Fruit fly (Drosophila melanogaster) whole organism, embryonic: ENCODE data around the gene Mocs1.

Experiments used
- Bdp1 ChIP-seq: fragments of 200-800 bp; sonication (Bioruptor generic); optimal IDR thresholded peaks from 3 replicates; lab custom pipeline; 2016; ENCODE audit warnings: missing biosample characterization, missing genetic modification characterization
- BtbVII ChIP-seq: fragments of 200-800 bp; sonication (Bioruptor generic); optimal IDR thresholded peaks from 3 replicates; lab custom pipeline; 2017; ENCODE audit warnings: missing biosample characterization, mild to moderate bottlenecking, missing genetic modification characterization
- CG10274 ChIP-seq: fragments of 200-800 bp; sonication (Bioruptor generic); optimal IDR thresholded peaks from 3 replicates; lab custom pipeline; 2017; ENCODE audit warnings: missing biosample characterization, mild to moderate bottlenecking, missing genetic modification characterization
- CG10462 ChIP-seq: fragments of 200-800 bp; sonication (Bioruptor generic); optimal IDR thresholded peaks from 2 replicates; lab custom pipeline; 2016; ENCODE audit warnings: missing biosample characterization, missing genetic modification characterization
- CG12155 ChIP-seq: fragments of 200-800 bp; sonication (Bioruptor generic); optimal IDR thresholded peaks from 3 replicates; lab custom pipeline; 2016; ENCODE audit warnings: missing biosample characterization, missing genetic modification characterization
- CG12219 ChIP-seq: fragments of 200-800 bp; sonication (Bioruptor generic); optimal IDR thresholded peaks from 3 replicates; lab custom pipeline; 2018; ENCODE audit warnings: missing biosample characterization, mild to moderate bottlenecking, missing genetic modification characterization
- CG14441 ChIP-seq: fragments of 200-800 bp; sonication (Bioruptor generic); IDR thresholded peaks from 2 replicates; pipeline ENCODE4 v1.3.6; 2022; ENCODE audit warnings: missing biosample characterization, missing genetic modification characterization
- CG14965 ChIP-seq: fragments of 200-800 bp; sonication (Bioruptor generic); optimal IDR thresholded peaks from 2 replicates; lab custom pipeline; 2016; ENCODE audit warnings: missing biosample characterization, missing genetic modification characterization, borderline replicate concordance
- CG15269 ChIP-seq: fragments of 200-800 bp; sonication (Bioruptor generic); optimal IDR thresholded peaks from 2 replicates; lab custom pipeline; 2018; ENCODE audit warnings: missing biosample characterization, mild to moderate bottlenecking, missing genetic modification characterization, moderate library complexity
- CG15514 ChIP-seq: fragments of 200-800 bp; sonication (Bioruptor generic); optimal IDR thresholded peaks from 3 replicates; lab custom pipeline; 2017; ENCODE audit warnings: missing biosample characterization, missing genetic modification characterization, mild to moderate bottlenecking, moderate library complexity, missing genetic modification reagents
- CG1603 ChIP-seq: fragments of 200-800 bp; sonication (Bioruptor generic); optimal IDR thresholded peaks from 2 replicates; lab custom pipeline; 2019; ENCODE audit warnings: missing biosample characterization, mild to moderate bottlenecking, missing genetic modification characterization, moderate library complexity
- CG17361 ChIP-seq: fragments of 200-800 bp; sonication (Bioruptor generic); IDR thresholded peaks from 3 replicates; pipeline ENCODE4 v1.3.6; 2022; ENCODE audit warnings: missing biosample characterization, missing genetic modification characterization
- CG18011 ChIP-seq: fragments of 200-800 bp; sonication (Bioruptor generic); optimal IDR thresholded peaks from 2 replicates; lab custom pipeline; 2017; ENCODE audit warnings: missing biosample characterization, missing genetic modification characterization, mild to moderate bottlenecking, moderate library complexity, missing genotype
- CG2875 ChIP-seq: fragments of 200-800 bp; sonication (Bioruptor generic); optimal IDR thresholded peaks from 2 replicates; lab custom pipeline; 2017; ENCODE audit warnings: missing biosample characterization, mild to moderate bottlenecking, missing genetic modification characterization, missing genetic modification reagents
- CG33557 ChIP-seq: fragments of 200-800 bp; sonication (Bioruptor generic); optimal IDR thresholded peaks from 2 replicates; lab custom pipeline; 2019; ENCODE audit warnings: missing biosample characterization, mild to moderate bottlenecking, missing genetic modification characterization, moderate library complexity
- CG42726 ChIP-seq: fragments of 200-800 bp; sonication (Bioruptor generic); IDR thresholded peaks from 2 replicates; pipeline ENCODE4 v1.3.6; 2022; ENCODE audit warnings: missing biosample characterization, missing genetic modification characterization; ENCODE audit not compliant: partially characterized antibody
- CG4424 ChIP-seq: fragments of 200-800 bp; sonication (Bioruptor generic); optimal IDR thresholded peaks from 3 replicates; lab custom pipeline; 2016; ENCODE audit warnings: missing biosample characterization, missing genetic modification characterization
- CG4617 ChIP-seq: fragments of 200-800 bp; sonication (Bioruptor generic); optimal IDR thresholded peaks from 3 replicates; lab custom pipeline; 2016; ENCODE audit warnings: missing biosample characterization, missing genetic modification characterization, borderline replicate concordance
- CG4707 ChIP-seq: fragments of 200-800 bp; sonication (Bioruptor generic); optimal IDR thresholded peaks from 2 replicates; lab custom pipeline; 2018; ENCODE audit warnings: missing biosample characterization, mild to moderate bottlenecking, missing genetic modification characterization, moderate library complexity
- CG6813 ChIP-seq: fragments of 200-800 bp; sonication (Bioruptor generic); optimal IDR thresholded peaks from 2 replicates; lab custom pipeline; 2017; ENCODE audit warnings: missing biosample characterization, missing genetic modification characterization, mild to moderate bottlenecking, moderate library complexity, missing genetic modification reagents
- CG7271 ChIP-seq: fragments of 200-800 bp; sonication (Bioruptor generic); optimal IDR thresholded peaks from 2 replicates; lab custom pipeline; 2018; ENCODE audit warnings: missing biosample characterization, mild to moderate bottlenecking, missing genetic modification characterization, moderate library complexity
- CG7839 ChIP-seq: fragments of 200-800 bp; sonication (Bioruptor generic); optimal IDR thresholded peaks from 3 replicates; lab custom pipeline; 2018; ENCODE audit warnings: missing biosample characterization, mild to moderate bottlenecking, missing genetic modification characterization, moderate library complexity
- CG8924 ChIP-seq: fragments of 200-800 bp; optimal IDR thresholded peaks from 3 replicates; lab custom pipeline; 2019; ENCODE audit warnings: missing biosample characterization, mild to moderate bottlenecking, missing genetic modification characterization, moderate library complexity
- Camta ChIP-seq: fragments of 200-800 bp; sonication (Bioruptor generic); optimal IDR thresholded peaks from 2 replicates; lab custom pipeline; 2016; ENCODE audit warnings: missing biosample characterization, missing genetic modification characterization
- E2f2 ChIP-seq: fragments of 200-800 bp; sonication (Bioruptor generic); IDR thresholded peaks from 2 replicates; pipeline ENCODE4 v1.3.6; 2022; ENCODE audit warnings: missing biosample characterization, missing genetic modification characterization
- ERR ChIP-seq: fragments of 200-800 bp; sonication (Bioruptor generic); optimal IDR thresholded peaks from 2 replicates; lab custom pipeline; 2016; ENCODE audit warnings: missing biosample characterization, missing genetic modification characterization
- Ets65A ChIP-seq: fragments of 200-800 bp; sonication (Bioruptor generic); peaks from one replicate; lab custom pipeline; 2016; ENCODE audit warnings: missing biosample characterization, missing genetic modification characterization
- GATAe ChIP-seq: fragments of 200-800 bp; sonication (Bioruptor generic); conservative IDR thresholded peaks from 2 replicates; pipeline ENCODE4 v1.3.6; 2022; ENCODE audit warnings: missing biosample characterization, missing genetic modification characterization
- HHEX ChIP-seq: fragments of 200-800 bp; sonication (Bioruptor generic); optimal IDR thresholded peaks from 3 replicates; lab custom pipeline; 2017; ENCODE audit warnings: missing biosample characterization, mild to moderate bottlenecking, missing genetic modification characterization, missing genetic modification reagents
- HLHmδ ChIP-seq: fragments of 200-800 bp; sonication (Bioruptor generic); optimal IDR thresholded peaks from 2 replicates; lab custom pipeline; 2018; ENCODE audit warnings: missing biosample characterization, mild to moderate bottlenecking, missing genetic modification characterization, moderate library complexity
- Lhr ChIP-seq: fragments of 200-800 bp; sonication (Bioruptor generic); optimal IDR thresholded peaks from 3 replicates; lab custom pipeline; 2017; ENCODE audit warnings: mild to moderate bottlenecking, missing biosample characterization, missing genetic modification reagents, missing genetic modification characterization
- Nf-YA ChIP-seq: fragments of 200-800 bp; sonication (Bioruptor generic); IDR thresholded peaks from 2 replicates; pipeline ENCODE4 v1.3.6; 2022; ENCODE audit warnings: missing biosample characterization, missing genetic modification characterization
- Opbp ChIP-seq: fragments of 200-800 bp; sonication (Bioruptor generic); IDR thresholded peaks from 3 replicates; pipeline ENCODE4 v1.3.6; 2022; ENCODE audit warnings: missing biosample characterization, missing genetic modification characterization; ENCODE audit not compliant: partially characterized antibody
- Rfx ChIP-seq: fragments of 200-800 bp; sonication (Bioruptor generic); IDR thresholded peaks from 2 replicates; pipeline ENCODE4 v1.3.6; 2022; ENCODE audit warnings: missing biosample characterization, missing genetic modification characterization
- Six4 ChIP-seq: fragments of 200-800 bp; sonication (Bioruptor generic); optimal IDR thresholded peaks from 2 replicates; lab custom pipeline; 2016; ENCODE audit warnings: missing biosample characterization, missing genetic modification characterization
- ac ChIP-seq: fragments of 200-800 bp; sonication (Bioruptor generic); optimal IDR thresholded peaks from 3 replicates; lab custom pipeline; 2017; ENCODE audit warnings: missing biosample characterization, mild to moderate bottlenecking, missing genetic modification characterization
- bigmax ChIP-seq: fragments of 200-800 bp; sonication (Bioruptor generic); optimal IDR thresholded peaks from 2 replicates; lab custom pipeline; 2018; ENCODE audit warnings: missing biosample characterization, mild to moderate bottlenecking, missing genetic modification characterization
- cad ChIP-seq: fragments of >200 bp; optimal IDR thresholded peaks from 2 replicates; lab custom pipeline; 2017; ENCODE audit warnings: missing biosample characterization, missing genetic modification characterization
- chm ChIP-seq: fragments of 200-800 bp; sonication (Bioruptor generic); IDR thresholded peaks from 2 replicates; pipeline ENCODE4 v1.3.6; 2022; ENCODE audit warnings: missing biosample characterization, missing genetic modification characterization
- ci ChIP-seq: fragments of 200-800 bp; sonication (Bioruptor generic); IDR thresholded peaks from 3 replicates; pipeline ENCODE4 v1.3.6; 2022; ENCODE audit warnings: missing biosample characterization, missing genetic modification characterization
- disco-r ChIP-seq: fragments of 200-800 bp; sonication (Bioruptor generic); optimal IDR thresholded peaks from 2 replicates; lab custom pipeline; 2016; ENCODE audit warnings: missing biosample characterization, missing genetic modification characterization
- dpn ChIP-seq, 2 experiments: fragments of 200-800 bp; sonication (Bioruptor generic); optimal IDR thresholded peaks; 3 replicates each; lab custom pipeline; 2016; ENCODE audit warnings: missing biosample characterization in 2 of 2, missing genetic modification characterization in 2 of 2
- ftz-f1 ChIP-seq: fragments of 200-800 bp; sonication (Bioruptor generic); optimal IDR thresholded peaks from 2 replicates; lab custom pipeline; 2016; ENCODE audit warnings: missing biosample characterization, missing genetic modification characterization
- kni ChIP-seq: fragments of 200-800 bp; sonication (Bioruptor generic); optimal IDR thresholded peaks from 3 replicates; lab custom pipeline; 2017; ENCODE audit warnings: mild to moderate bottlenecking, missing biosample characterization, missing genetic modification reagents, missing genetic modification characterization
- nerfin-2 ChIP-seq: fragments of 200-800 bp; sonication (Bioruptor generic); IDR thresholded peaks from 2 replicates; pipeline ENCODE4 v1.3.6; 2022; ENCODE audit warnings: missing biosample characterization, missing genetic modification characterization; ENCODE audit not compliant: partially characterized antibody
- odd ChIP-seq: fragments of 200-800 bp; sonication (Bioruptor generic); optimal IDR thresholded peaks from 2 replicates; lab custom pipeline; 2017; ENCODE audit warnings: missing biosample characterization, mild to moderate bottlenecking, missing genetic modification characterization
- tio ChIP-seq: fragments of 200-800 bp; sonication (Bioruptor generic); optimal IDR thresholded peaks from 2 replicates; lab custom pipeline; 2017; ENCODE audit warnings: missing biosample characterization, missing genetic modification characterization, inconsistent platforms
- tx ChIP-seq: fragments of 200-800 bp; sonication (Bioruptor generic); optimal IDR thresholded peaks from 2 replicates; lab custom pipeline; 2016; ENCODE audit warnings: missing biosample characterization, missing genetic modification characterization

Mocs1 gene

DNA sequence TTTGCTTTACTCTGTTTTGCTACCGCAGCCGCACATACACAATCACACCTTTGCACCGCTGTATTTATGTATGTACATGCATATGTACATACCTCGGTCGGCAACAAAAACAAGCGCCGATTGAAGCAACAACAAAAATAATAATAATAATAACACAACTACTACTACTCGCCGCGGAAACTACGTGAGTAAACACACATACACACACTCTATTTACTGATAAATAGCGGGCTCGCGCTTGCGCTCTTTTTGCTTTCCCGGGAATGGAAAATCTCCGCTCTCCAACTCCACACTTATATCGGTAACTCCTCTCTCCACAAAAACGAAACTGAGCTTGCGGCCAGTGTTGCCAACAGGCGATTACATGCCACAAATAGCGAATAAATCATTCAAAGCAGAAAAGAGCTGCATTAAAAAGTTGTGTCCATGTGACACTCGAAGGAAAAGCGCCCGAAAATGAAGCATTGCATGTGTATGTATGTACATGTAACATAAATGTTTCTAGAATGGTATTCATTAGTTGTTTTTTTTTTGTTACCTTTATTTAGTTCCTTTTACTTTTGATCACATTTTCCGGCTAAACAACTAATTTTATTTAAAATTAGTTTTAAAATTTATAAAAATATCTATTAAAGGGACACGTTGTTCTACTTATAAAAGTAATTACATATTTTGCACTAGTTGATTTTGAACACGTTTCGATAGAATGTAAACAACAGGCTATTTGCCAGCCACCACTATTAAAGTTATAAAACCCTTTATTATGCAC is 48.5 kb downstream of the Mocs1 start (continued):
- TF ChIP-seq CG10274 (GFP tag; lab: Kevin White, UChicago) (peak; percentile 12), CG14965 (no peak), CG7839 (tag; lab: Kevin White, UChicago) (peak; percentile 32), cad (GFP tag; lab: Kevin White, UChicago) (no peak), E2f2 (GFP tag; lab: Robert Waterston, UW) (peak; percentile 50; the same call in 1 of the 2 replicates), Ets65A (GFP tag; lab: Kevin White, UChicago) (no peak), chm (no peak; the same call in none of the 2 replicates), ERR (GFP tag; lab: Kevin White, UChicago) (peak; percentile 17), CG14441 (GFP tag; lab: Robert Waterston, UW) (peak; percentile 53; the same call in 1 of the 2 replicates), tio (GFP tag; lab: Kevin White, UChicago) (no peak), HLHmδ (peak; percentile 81), CG17361 (GFP tag; lab: Robert Waterston, UW) (peak; percentile 64; the same call in 1 of the 3 replicates), tx (GFP tag; lab: Kevin White, UChicago) (peak; percentile 47), Camta (GFP tag; lab: Kevin White, UChicago) (peak; percentile 77), CG2875 (peak; percentile 84), Rfx (GFP tag; lab: Robert Waterston, UW) (peak; percentile 65; the same call in 1 of the 2 replicates), disco-r (peak; percentile 76), odd (GFP tag; lab: Kevin White, UChicago) (peak; percentile 58), CG33557 (GFP tag; lab: Kevin White, UChicago) (peak; percentile 85), CG10462 (GFP tag; lab: Kevin White, UChicago) (no peak), Nf-YA (peak; percentile 52; the same call in 1 of the 2 replicates), CG6813 (peak; percentile 91), Lhr (GFP tag; lab: Kevin White, UChicago) (peak; percentile 37), dpn (GFP tag; optimal IDR thresholded peaks at IDR 0.05; lab: Kevin White, UChicago) (peak; percentile 16 to 49), CG4707 (GFP tag; lab: Kevin White, UChicago) (peak; percentile 72), Opbp (GFP tag; lab: Robert Waterston, UW) (0 out of 3 replicates have a peak, but pooled peaks have one; percentile 26), kni (peak; percentile 99), nerfin-2 (GFP tag; lab: Robert Waterston, UW) (no peak), ci (GFP tag; lab: Robert Waterston, UW) (peak; percentile 92), ftz-f1 (peak; percentile 19), BtbVII (GFP tag; lab: Kevin White, UChicago) (peak; percentile 73), CG4617 (peak; percentile 12), CG12219 (peak; percentile 76), bigmax (GFP tag; lab: Kevin White, UChicago) (peak; percentile 58), CG12155 (GFP tag; lab: Kevin White, UChicago) (peak; percentile 61), Six4 (no peak), ac (peak; percentile 70), CG7271 (tag; lab: Kevin White, UChicago) (peak; percentile 71), GATAe (no peak), Bdp1 (GFP tag; lab: Kevin White, UChicago) (peak; percentile 4), CG4424 (GFP tag; lab: Kevin White, UChicago) (peak; percentile 12), CG15514 (peak; percentile 73), HHEX (GFP tag; lab: Kevin White, UChicago) (peak; percentile 83), CG8924 (tag; lab: Kevin White, UChicago) (peak; percentile 86), CG15269 (tag; lab: Kevin White, UChicago) (peak; percentile 62), CG1603 (tag; lab: Kevin White, UChicago) (peak; percentile 64), CG18011 (GFP tag; lab: Kevin White, UChicago) (peak; percentile 23), CG42726 (GFP tag; lab: Robert Waterston, UW) (no peak)
